Fruit fly (Drosophila melanogaster) whole organism, embryonic: Measurements from ENCODE around the gene Kaz1-ORFB.

Experiments used
- Ada2b ChIP-seq: fragments of 200-800 bp; sonication (Bioruptor generic); IDR thresholded peaks from 2 replicates; pipeline ENCODE4 v1.3.6; 2022; ENCODE audit warnings: missing biosample characterization, missing genetic modification characterization
- Adf1 ChIP-seq: fragments of 200-800 bp; sonication (Bioruptor generic); IDR thresholded peaks from 2 replicates; pipeline ENCODE4 v1.3.6; 2022; ENCODE audit warnings: missing biosample characterization, missing genetic modification characterization
- Blimp-1 ChIP-seq: fragments of 200-800 bp; sonication (Bioruptor generic); optimal IDR thresholded peaks from 3 replicates; lab custom pipeline; 2018; ENCODE audit warnings: missing biosample characterization, missing genetic modification characterization, mild to moderate bottlenecking, moderate library complexity, missing genetic modification reagents
- CG11560 ChIP-seq: fragments of 200-800 bp; sonication (Bioruptor generic); IDR thresholded peaks from 3 replicates; pipeline ENCODE4 v1.3.6; 2022; ENCODE audit warnings: missing biosample characterization, missing genetic modification characterization
- CG12071 ChIP-seq: fragments of 200-800 bp; sonication (Bioruptor generic); optimal IDR thresholded peaks from 3 replicates; lab custom pipeline; 2018; ENCODE audit warnings: missing biosample characterization, mild to moderate bottlenecking, missing genetic modification characterization
- CG13775 ChIP-seq: fragments of 200-800 bp; sonication (Bioruptor generic); optimal IDR thresholded peaks from 3 replicates; lab custom pipeline; 2017; ENCODE audit warnings: missing biosample characterization, mild to moderate bottlenecking, missing genetic modification characterization
- CG15696 ChIP-seq: fragments of 200-800 bp; sonication (Bioruptor generic); optimal IDR thresholded peaks from 2 replicates; lab custom pipeline; 2019; ENCODE audit warnings: missing biosample characterization, mild to moderate bottlenecking, missing genetic modification characterization, moderate library complexity
- CG17802 ChIP-seq: fragments of 200-800 bp; sonication (Bioruptor generic); optimal IDR thresholded peaks from 2 replicates; lab custom pipeline; 2018; ENCODE audit warnings: missing biosample characterization, mild to moderate bottlenecking, missing genetic modification characterization, moderate library complexity
- CG2120 ChIP-seq: fragments of 200-800 bp; sonication (Bioruptor generic); optimal IDR thresholded peaks from 3 replicates; lab custom pipeline; 2016; ENCODE audit warnings: missing biosample characterization, missing genetic modification characterization
- CG32767 ChIP-seq: fragments of 200-800 bp; sonication (Bioruptor generic); IDR thresholded peaks from 2 replicates; pipeline ENCODE4 v1.3.6; 2022; ENCODE audit warnings: missing biosample characterization, missing genetic modification characterization
- CG32772 ChIP-seq: fragments of 200-800 bp; sonication (Bioruptor generic); IDR thresholded peaks from 2 replicates; pipeline ENCODE4 v1.3.6; 2022; ENCODE audit warnings: missing biosample characterization, missing genetic modification characterization
- CG34376 ChIP-seq: fragments of 200-800 bp; sonication (Bioruptor generic); optimal IDR thresholded peaks from 2 replicates; lab custom pipeline; 2018; ENCODE audit warnings: missing biosample characterization, mild to moderate bottlenecking, missing genetic modification characterization
- CG34422 ChIP-seq: fragments of 200-800 bp; sonication (Bioruptor generic); IDR thresholded peaks from 3 replicates; pipeline ENCODE4 v1.3.6; 2022; ENCODE audit warnings: missing biosample characterization, missing genetic modification characterization
- CG7357 ChIP-seq: fragments of 200-800 bp; sonication (Bioruptor generic); IDR thresholded peaks from 3 replicates; pipeline ENCODE4 v1.3.6; 2022; ENCODE audit warnings: missing biosample characterization, missing genetic modification characterization
- CG8388 ChIP-seq: fragments of 200-800 bp; sonication (Bioruptor generic); optimal IDR thresholded peaks from 2 replicates; lab custom pipeline; 2019; ENCODE audit warnings: missing biosample characterization, mild to moderate bottlenecking, missing genetic modification characterization, moderate library complexity
- CrebB ChIP-seq: fragments of 200-800 bp; sonication (Bioruptor generic); optimal IDR thresholded peaks from 3 replicates; lab custom pipeline; 2018; ENCODE audit warnings: missing biosample characterization, mild to moderate bottlenecking, missing genetic modification characterization
- D19A ChIP-seq: fragments of 200-800 bp; optimal IDR thresholded peaks from 3 replicates; lab custom pipeline; 2019; ENCODE audit warnings: missing biosample characterization, mild to moderate bottlenecking, missing genetic modification characterization, moderate library complexity
- Eip74EF ChIP-seq, 2 experiments: fragments of 200-800 bp in 1 of 2; fragments of >200 bp in 1 of 2; sonication (Bioruptor generic) in 1 of 2; optimal IDR thresholded peaks; 2 replicates each; lab custom pipeline; 2017 to 2019; ENCODE audit warnings: missing biosample characterization in 2 of 2, missing genetic modification characterization in 2 of 2, mild to moderate bottlenecking in 1 of 2, moderate library complexity in 1 of 2
- HHEX ChIP-seq: fragments of 200-800 bp; sonication (Bioruptor generic); optimal IDR thresholded peaks from 3 replicates; lab custom pipeline; 2017; ENCODE audit warnings: missing biosample characterization, mild to moderate bottlenecking, missing genetic modification characterization, missing genetic modification reagents
- Hmr ChIP-seq: fragments of 200-800 bp; sonication (Bioruptor generic); optimal IDR thresholded peaks from 3 replicates; lab custom pipeline; 2017; ENCODE audit warnings: mild to moderate bottlenecking, missing biosample characterization, missing genetic modification reagents, missing genetic modification characterization
- Nf-YA ChIP-seq: fragments of 200-800 bp; sonication (Bioruptor generic); IDR thresholded peaks from 2 replicates; pipeline ENCODE4 v1.3.6; 2022; ENCODE audit warnings: missing biosample characterization, missing genetic modification characterization
- Opbp ChIP-seq: fragments of 200-800 bp; sonication (Bioruptor generic); IDR thresholded peaks from 3 replicates; pipeline ENCODE4 v1.3.6; 2022; ENCODE audit warnings: missing biosample characterization, missing genetic modification characterization; ENCODE audit not compliant: partially characterized antibody
- Scr ChIP-seq: fragments of 200-800 bp; sonication (Bioruptor generic); IDR thresholded peaks from 2 replicates; pipeline ENCODE4 v1.3.6; 2022; ENCODE audit warnings: missing biosample characterization, missing genetic modification characterization; ENCODE audit not compliant: partially characterized antibody
- Stat92E ChIP-seq, 3 experiments: fragments of >200 bp in 2 of 3; fragments of 200-800 bp in 1 of 3; sonication (Bioruptor generic) in 1 of 3; optimal IDR thresholded peaks; 2 replicates each; lab custom pipeline; 2017 to 2019; ENCODE audit warnings: missing biosample characterization in 3 of 3, missing genetic modification characterization in 3 of 3, mild to moderate bottlenecking in 1 of 3, moderate library complexity in 1 of 3
- Trl ChIP-seq, 3 experiments: fragments of >200 bp in 2 of 3; fragments of 200-800 bp in 1 of 3; sonication (Bioruptor generic) in 1 of 3; optimal IDR thresholded peaks; 2 replicates in 1 of 3; 3 replicates in 2 of 3; lab custom pipeline; 2016 to 2017; ENCODE audit warnings: missing biosample characterization in 1 of 3, missing genetic modification characterization in 1 of 3
- btn ChIP-seq: fragments of 200-800 bp; sonication (Bioruptor generic); optimal IDR thresholded peaks from 2 replicates; lab custom pipeline; 2016; ENCODE audit warnings: missing biosample characterization, missing genetic modification characterization
- crp ChIP-seq, 2 experiments: fragments of 200-800 bp; sonication (Bioruptor generic); optimal IDR thresholded peaks; 2 replicates in 1 of 2; 3 replicates in 1 of 2; lab custom pipeline; 2017; ENCODE audit warnings: missing biosample characterization in 2 of 2, missing genetic modification characterization in 2 of 2, mild to moderate bottlenecking in 1 of 2, moderate library complexity in 1 of 2
- dan ChIP-seq: fragments of 200-800 bp; sonication (Bioruptor generic); IDR thresholded peaks from 2 replicates; pipeline ENCODE4 v1.3.6; 2022; ENCODE audit warnings: missing biosample characterization, missing genetic modification characterization
- dmrt11E ChIP-seq: fragments of 200-800 bp; sonication (Bioruptor generic); optimal IDR thresholded peaks from 3 replicates; lab custom pipeline; 2018; ENCODE audit warnings: missing biosample characterization, mild to moderate bottlenecking, missing genetic modification characterization, moderate library complexity
- ems ChIP-seq: fragments of 200-800 bp; sonication (Bioruptor generic); optimal IDR thresholded peaks from 3 replicates; lab custom pipeline; 2016; ENCODE audit warnings: missing biosample characterization, missing genetic modification characterization
- en ChIP-seq: fragments of 200-800 bp; sonication (Bioruptor generic); optimal IDR thresholded peaks from 2 replicates; lab custom pipeline; 2016; ENCODE audit warnings: missing biosample characterization, missing genetic modification characterization
- gro ChIP-seq: fragments of 200-800 bp; sonication (Bioruptor generic); optimal IDR thresholded peaks from 2 replicates; lab custom pipeline; 2016; ENCODE audit warnings: missing biosample characterization, missing genetic modification characterization
- hb ChIP-seq: fragments of 200-800 bp; sonication (Bioruptor generic); IDR thresholded peaks from 3 replicates; pipeline ENCODE4 v1.3.6; 2022; ENCODE audit warnings: missing biosample characterization, missing genetic modification characterization; ENCODE audit not compliant: partially characterized antibody
- kay ChIP-seq: fragments of 200-800 bp; sonication (Bioruptor generic); optimal IDR thresholded peaks from 2 replicates; lab custom pipeline; 2016; ENCODE audit warnings: missing biosample characterization, missing genetic modification characterization
- lola ChIP-seq, 3 experiments: fragments of >200 bp in 2 of 3; fragments of 200-800 bp in 1 of 3; sonication (Bioruptor generic) in 1 of 3; optimal IDR thresholded peaks; 2 replicates each; lab custom pipeline; 2017 to 2019; ENCODE audit warnings: missing biosample characterization in 3 of 3, missing genetic modification characterization in 3 of 3, mild to moderate bottlenecking in 1 of 3, moderate library complexity in 1 of 3
- luna ChIP-seq: fragments of 200-800 bp; sonication (Bioruptor generic); optimal IDR thresholded peaks from 2 replicates; lab custom pipeline; 2016; ENCODE audit warnings: missing biosample characterization, missing genetic modification characterization
- mirr ChIP-seq: fragments of 200-800 bp; sonication (Bioruptor generic); optimal IDR thresholded peaks from 3 replicates; lab custom pipeline; 2018; ENCODE audit warnings: missing biosample characterization, mild to moderate bottlenecking, missing genetic modification characterization
- onecut ChIP-seq: fragments of 200-800 bp; sonication (Bioruptor generic); IDR thresholded peaks from 2 replicates; pipeline ENCODE4 v1.3.6; 2022; ENCODE audit warnings: missing biosample characterization, missing genetic modification characterization
- otp ChIP-seq: fragments of 200-800 bp; sonication (Bioruptor generic); IDR thresholded peaks from 3 replicates; pipeline ENCODE4, ENCODE4 v1.3.6; 2022; ENCODE audit warnings: missing biosample characterization, missing genetic modification characterization
- pan ChIP-seq, 4 experiments: fragments of >200 bp in 3 of 4; fragments of 200-800 bp in 1 of 4; sonication (Bioruptor generic) in 1 of 4; optimal IDR thresholded peaks in 3 of 4; IDR thresholded peaks in 1 of 4; 2 replicates each; pipeline versions ENCODE4 v1.3.6 to Lab custom; 2017 to 2022; ENCODE audit warnings: missing biosample characterization in 2 of 4, missing genetic modification characterization in 2 of 4, mixed read lengths in 1 of 4
- repo ChIP-seq: fragments of 200-800 bp; sonication (Bioruptor generic); optimal IDR thresholded peaks from 2 replicates; lab custom pipeline; 2016; ENCODE audit warnings: missing biosample characterization, missing genetic modification characterization
- row ChIP-seq: fragments of 200-800 bp; sonication (Bioruptor generic); IDR thresholded peaks from 3 replicates; pipeline ENCODE4 v1.3.6; 2022; ENCODE audit warnings: missing biosample characterization, missing genetic modification characterization
- scrt ChIP-seq: fragments of 200-800 bp; sonication (Bioruptor generic); optimal IDR thresholded peaks from 2 replicates; lab custom pipeline; 2018; ENCODE audit warnings: missing biosample characterization, mild to moderate bottlenecking, missing genetic modification characterization, moderate library complexity
- ssp ChIP-seq: fragments of 200-800 bp; sonication (Bioruptor generic); IDR thresholded peaks from 2 replicates; pipeline ENCODE4 v1.3.6; 2022; ENCODE audit warnings: missing biosample characterization, missing genetic modification characterization
- zfh1 ChIP-seq: fragments of 200-800 bp; sonication (Bioruptor generic); IDR thresholded peaks from 3 replicates; pipeline ENCODE4 v1.3.6; 2022; ENCODE audit warnings: missing biosample characterization, missing genetic modification characterization
- zfh2 ChIP-seq: fragments of 200-800 bp; sonication (Bioruptor generic); optimal IDR thresholded peaks from 2 replicates; lab custom pipeline; 2016; ENCODE audit warnings: missing biosample characterization, missing genetic modification characterization

The Kaz1-ORFB gene

DNA sequence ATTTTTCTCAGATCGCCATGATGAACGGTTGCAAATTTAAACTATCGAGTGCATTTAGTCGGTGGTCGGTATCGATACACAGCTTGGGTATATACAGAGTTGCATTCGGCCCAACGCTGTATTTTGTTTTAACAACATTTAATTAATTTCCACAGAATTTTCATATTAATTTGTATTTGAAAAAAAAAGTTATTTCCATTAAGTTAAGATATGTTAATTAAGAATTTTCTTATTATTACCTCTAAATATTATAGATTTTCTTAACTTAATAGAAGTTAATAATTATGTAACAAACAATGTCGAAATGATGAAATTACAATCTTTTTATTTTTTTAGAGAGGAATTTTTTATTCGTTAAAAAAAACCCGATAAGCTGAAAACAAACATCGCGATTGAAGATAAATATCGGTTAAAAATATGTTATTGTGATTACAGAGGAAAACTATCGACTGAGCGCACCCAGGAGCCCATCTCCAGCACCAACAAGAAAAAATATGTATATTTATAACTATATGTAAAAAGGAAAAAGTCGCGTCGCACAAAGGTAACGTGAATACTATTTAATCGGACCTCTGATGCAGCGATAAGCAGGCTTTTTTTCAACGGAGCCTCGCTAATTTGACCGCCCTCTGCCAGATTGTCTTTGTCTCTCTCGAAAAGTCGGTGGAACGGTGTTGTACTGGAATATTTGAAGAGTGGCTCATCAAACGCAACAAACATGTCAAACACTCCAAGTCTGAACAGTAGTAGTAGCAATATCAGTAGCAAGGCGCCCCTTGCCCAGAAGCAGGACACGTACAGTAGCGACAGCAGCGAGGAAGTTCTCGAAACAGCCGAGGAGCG, 16.4 kb upstream of the Kaz1-ORFB start, which contains the start of the genes rno and mri (continued):
- TF ChIP-seq mirr (no peak), gro (GFP tag; lab: Kevin White, UChicago) (no peak), scrt (no peak), D19A (tag; lab: Kevin White, UChicago) (peak; percentile 58), CG7357 (no peak), kay (peak; percentile 33), zfh1 (GFP tag; lab: Robert Waterston, UW) (peak; percentile 71; the same call in 2 of the 3 replicates), hb (GFP tag; lab: Robert Waterston, UW) (peak; percentile 87), crp (GFP tag; optimal IDR thresholded peaks at IDR 0.05; lab: Kevin White, UChicago) (peak in 1 of 2 experiments; percentile 11), Trl (optimal IDR thresholded peaks at IDR 0.05; lab: Kevin White, UChicago) (no peak), Trl (GFP tag; optimal IDR thresholded peaks at IDR 0.05; lab: Kevin White, UChicago) (no peak), CG2120 (GFP tag; lab: Kevin White, UChicago) (peak; percentile 67), Blimp-1 (GFP tag; lab: Kevin White, UChicago) (peak; percentile 9), Adf1 (peak; percentile 22), CG13775 (peak; percentile 87), Ada2b (GFP tag; lab: Robert Waterston, UW) (peak; percentile 59; the same call in 1 of the 2 replicates), CG32772 (GFP tag; lab: Robert Waterston, UW) (peak; percentile 79), CG34422 (peak; percentile 58; the same call in 1 of the 3 replicates), row (peak; percentile 86), Nf-YA (GFP tag; lab: Robert Waterston, UW) (peak; percentile 23; the same call in 1 of the 2 replicates), btn (GFP tag; lab: Kevin White, UChicago) (no peak), lola (GFP tag; optimal IDR thresholded peaks at IDR 0.05; lab: Kevin White, UChicago) (peak in 1 of 3 experiments; percentile 83), otp (GFP tag; lab: Robert Waterston, UW) (0 out of 3 replicates have a peak, but pooled peaks have one; percentile 32), CG32767 (GFP tag; lab: Robert Waterston, UW) (peak; percentile 82), CrebB (peak; percentile 13), repo (no peak), zfh2 (peak; percentile 61), ems (GFP tag; lab: Kevin White, UChicago) (peak; percentile 1), CG15696 (tag; lab: Kevin White, UChicago) (peak; percentile 71), Stat92E (GFP tag; optimal IDR thresholded peaks at IDR 0.05; lab: Kevin White, UChicago) (no peak), CG34376 (peak; percentile 22), luna (GFP tag; lab: Kevin White, UChicago) (no peak), dmrt11E (tag; lab: Kevin White, UChicago) (peak; percentile 76), dan (no peak), Opbp (GFP tag; lab: Robert Waterston, UW) (peak; percentile 91), onecut (peak; percentile 28), ssp (GFP tag; lab: Robert Waterston, UW) (peak; percentile 53), CG12071 (GFP tag; lab: Kevin White, UChicago) (no peak), CG8388 (GFP tag; lab: Kevin White, UChicago) (peak; percentile 64), Hmr (peak; percentile 71), Eip74EF (GFP tag; optimal IDR thresholded peaks at IDR 0.05; lab: Kevin White, UChicago) (no peak), en (no peak), CG11560 (tag; lab: Robert Waterston, UW) (peak; percentile 97), HHEX (GFP tag; lab: Kevin White, UChicago) (peak; percentile 58), CG17802 (tag; lab: Kevin White, UChicago) (peak; percentile 18), pan (optimal IDR thresholded peaks at IDR 0.05; lab: Kevin White, UChicago) (no peak), pan (GFP tag; optimal IDR thresholded peaks at IDR 0.05 in 1 of 2, IDR thresholded peaks at IDR 0.05 in 1 of 2) (peak in 1 of 2 experiments; percentile 85), Scr (peak; percentile 95)
